Worm (Caenorhabditis elegans) whole organism, L3 larva: ENCODE results near the gene F28H6.6.

ENCODE experiments used
- egl-27 ChIP-seq: sonication (generic microtip); optimal IDR thresholded peaks from 4 replicates; lab custom pipeline; 2017; ENCODE audit warnings: missing biosample characterization, missing genetic modification reagents, missing genetic modification characterization
- unc-62 ChIP-seq: fragments of 150-350 bp; sonication (generic microtip); optimal IDR thresholded peaks from 4 replicates; lab custom pipeline; 2014; ENCODE audit warnings: missing biosample characterization, missing genetic modification reagents, missing genetic modification characterization

- no peak for TF ChIP-seq unc-62 (GFP tag; lab: Kevin White, UChicago)
- no peak for TF ChIP-seq egl-27
Observed at ce11 chrX:14147400-14147799, 21.7 kb upstream of the F28H6.6 start, which contains the start of gene akt-2.
